Fruit fly (Drosophila melanogaster) whole organism, embryonic: ENCODE measurements around the gene CG13931.

ENCODE experiments used
- BEAF-32 ChIP-seq: fragments of 200-800 bp; sonication (Bioruptor generic); optimal IDR thresholded peaks from 3 replicates; lab custom pipeline; 2017; ENCODE audit warnings: missing biosample characterization, missing genetic modification characterization, mild to moderate bottlenecking, moderate library complexity, missing genetic modification reagents
- CG1024 ChIP-seq: fragments of 200-800 bp; sonication (Bioruptor generic); IDR thresholded peaks from 2 replicates; pipeline ENCODE4 v1.3.6; 2022; ENCODE audit warnings: missing biosample characterization, missing genetic modification characterization
- CG11504 ChIP-seq: fragments of 200-800 bp; sonication (Bioruptor generic); optimal IDR thresholded peaks from 3 replicates; lab custom pipeline; 2019; ENCODE audit warnings: missing biosample characterization, mild to moderate bottlenecking, missing genetic modification characterization, moderate library complexity
- CG12071 ChIP-seq: fragments of 200-800 bp; sonication (Bioruptor generic); optimal IDR thresholded peaks from 3 replicates; lab custom pipeline; 2018; ENCODE audit warnings: missing biosample characterization, mild to moderate bottlenecking, missing genetic modification characterization
- CG14441 ChIP-seq: fragments of 200-800 bp; sonication (Bioruptor generic); IDR thresholded peaks from 2 replicates; pipeline ENCODE4 v1.3.6; 2022; ENCODE audit warnings: missing biosample characterization, missing genetic modification characterization
- CG17186 ChIP-seq: fragments of 200-800 bp; sonication (Bioruptor generic); optimal IDR thresholded peaks from 3 replicates; lab custom pipeline; 2017; ENCODE audit warnings: missing biosample characterization, missing genetic modification reagents, missing genetic modification characterization
- CG17612 ChIP-seq: fragments of 200-800 bp; sonication (Bioruptor generic); IDR thresholded peaks from 2 replicates; pipeline ENCODE4 v1.3.6; 2022; ENCODE audit warnings: missing biosample characterization, missing genetic modification characterization
- CG30020 ChIP-seq: fragments of 200-800 bp; optimal IDR thresholded peaks from 2 replicates; lab custom pipeline; 2019; ENCODE audit warnings: missing biosample characterization, mild to moderate bottlenecking, missing genetic modification characterization, moderate library complexity
- CG32532 ChIP-seq: fragments of 200-800 bp; sonication (Bioruptor generic); IDR thresholded peaks from 2 replicates; pipeline ENCODE4 v1.3.6; 2022; ENCODE audit warnings: missing biosample characterization, missing genetic modification characterization
- CG4424 ChIP-seq: fragments of 200-800 bp; sonication (Bioruptor generic); optimal IDR thresholded peaks from 3 replicates; lab custom pipeline; 2016; ENCODE audit warnings: missing biosample characterization, missing genetic modification characterization
- CG4730 ChIP-seq: fragments of 200-800 bp; sonication (Bioruptor generic); IDR thresholded peaks from 2 replicates; pipeline ENCODE4 v1.3.6; 2022; ENCODE audit warnings: missing biosample characterization, missing genetic modification characterization
- CG6272 ChIP-seq: fragments of 200-800 bp; sonication (Bioruptor generic); IDR thresholded peaks from 2 replicates; pipeline ENCODE4 v1.3.6; 2022; ENCODE audit warnings: missing biosample characterization, missing genetic modification characterization
- CG7372 ChIP-seq: fragments of 200-800 bp; sonication (Bioruptor generic); IDR thresholded peaks from 2 replicates; pipeline ENCODE4 v1.3.6; 2022; ENCODE audit warnings: missing biosample characterization, missing genetic modification characterization
- CG7839 ChIP-seq: fragments of 200-800 bp; sonication (Bioruptor generic); optimal IDR thresholded peaks from 3 replicates; lab custom pipeline; 2018; ENCODE audit warnings: missing biosample characterization, mild to moderate bottlenecking, missing genetic modification characterization, moderate library complexity
- CG8388 ChIP-seq: fragments of 200-800 bp; sonication (Bioruptor generic); optimal IDR thresholded peaks from 2 replicates; lab custom pipeline; 2019; ENCODE audit warnings: missing biosample characterization, mild to moderate bottlenecking, missing genetic modification characterization, moderate library complexity
- CG9609 ChIP-seq: fragments of 200-800 bp; sonication (Bioruptor generic); optimal IDR thresholded peaks from 3 replicates; lab custom pipeline; 2016; ENCODE audit warnings: missing biosample characterization, missing genetic modification characterization
- CG9727 ChIP-seq: fragments of 200-800 bp; sonication (Bioruptor generic); optimal IDR thresholded peaks from 3 replicates; lab custom pipeline; 2017; ENCODE audit warnings: missing biosample characterization, mild to moderate bottlenecking, missing genetic modification characterization
- Dad ChIP-seq: fragments of 200-800 bp; sonication (Bioruptor generic); optimal IDR thresholded peaks from 3 replicates; lab custom pipeline; 2016; ENCODE audit warnings: missing biosample characterization, missing genetic modification characterization
- Doc3 ChIP-seq: fragments of 200-800 bp; sonication (Bioruptor generic); IDR thresholded peaks from 3 replicates; pipeline ENCODE4 v1.3.6; 2022; ENCODE audit warnings: missing biosample characterization, missing genetic modification characterization; ENCODE audit not compliant: partially characterized antibody
- Drgx ChIP-seq: fragments of 200-800 bp; sonication (Bioruptor generic); IDR thresholded peaks from 2 replicates; pipeline ENCODE4 v1.3.6; 2022; ENCODE audit warnings: missing biosample characterization, missing genetic modification characterization
- HLH3B ChIP-seq: fragments of 200-800 bp; sonication (Bioruptor generic); IDR thresholded peaks from 2 replicates; pipeline ENCODE4 v1.3.6; 2022; ENCODE audit warnings: missing biosample characterization, missing genetic modification characterization
- Hr39 ChIP-seq: fragments of >200 bp; optimal IDR thresholded peaks from 2 replicates; lab custom pipeline; 2017
- Med ChIP-seq: fragments of 200-800 bp; sonication (Bioruptor generic); peaks from one replicate; lab custom pipeline; 2016; ENCODE audit warnings: missing biosample characterization, missing genetic modification characterization, mild to moderate bottlenecking, inconsistent platforms, moderate library complexity
- Oli ChIP-seq: fragments of 200-800 bp; sonication (Bioruptor generic); optimal IDR thresholded peaks from 2 replicates; lab custom pipeline; 2018; ENCODE audit warnings: missing biosample characterization, mild to moderate bottlenecking, missing genetic modification characterization, moderate library complexity
- Ptx1 ChIP-seq: fragments of 200-800 bp; sonication (Bioruptor generic); IDR thresholded peaks from 2 replicates; pipeline ENCODE4 v1.3.6; 2022; ENCODE audit warnings: missing biosample characterization, missing genetic modification characterization
- Rfx ChIP-seq: fragments of 200-800 bp; sonication (Bioruptor generic); IDR thresholded peaks from 2 replicates; pipeline ENCODE4 v1.3.6; 2022; ENCODE audit warnings: missing biosample characterization, missing genetic modification characterization
- Sin3A ChIP-seq: fragments of >200 bp; optimal IDR thresholded peaks from 2 replicates; lab custom pipeline; 2018
- Stat92E ChIP-seq, 3 experiments: fragments of >200 bp in 2 of 3; fragments of 200-800 bp in 1 of 3; sonication (Bioruptor generic) in 1 of 3; optimal IDR thresholded peaks; 2 replicates each; lab custom pipeline; 2017 to 2019; ENCODE audit warnings: missing biosample characterization in 3 of 3, missing genetic modification characterization in 3 of 3, mild to moderate bottlenecking in 1 of 3, moderate library complexity in 1 of 3
- Usf ChIP-seq: fragments of 200-800 bp; sonication (Bioruptor generic); optimal IDR thresholded peaks from 2 replicates; lab custom pipeline; 2017; ENCODE audit warnings: missing genotype, missing biosample characterization, missing genetic modification characterization
- ase ChIP-seq: fragments of 200-800 bp; sonication (Bioruptor generic); IDR thresholded peaks from 3 replicates; pipeline ENCODE4 v1.3.6; 2022; ENCODE audit warnings: missing biosample characterization, missing genetic modification characterization
- br ChIP-seq: fragments of >200 bp; optimal IDR thresholded peaks from 2 replicates; lab custom pipeline; 2017
- caup ChIP-seq: fragments of 200-800 bp; sonication (Bioruptor generic); optimal IDR thresholded peaks from 3 replicates; lab custom pipeline; 2017; ENCODE audit warnings: missing biosample characterization, mild to moderate bottlenecking, missing genetic modification characterization, moderate library complexity; ENCODE audit not compliant: severe bottlenecking
- cg ChIP-seq: fragments of 200-800 bp; sonication (Bioruptor generic); optimal IDR thresholded peaks from 3 replicates; lab custom pipeline; 2019; ENCODE audit warnings: missing biosample characterization, mild to moderate bottlenecking, missing genetic modification characterization, moderate library complexity
- croc ChIP-seq: fragments of 200-800 bp; sonication (Bioruptor generic); conservative IDR thresholded peaks from 3 replicates; pipeline ENCODE4 v1.3.6; 2022; ENCODE audit warnings: missing biosample characterization, missing genetic modification characterization
- dmrt11E ChIP-seq: fragments of 200-800 bp; sonication (Bioruptor generic); optimal IDR thresholded peaks from 3 replicates; lab custom pipeline; 2018; ENCODE audit warnings: missing biosample characterization, mild to moderate bottlenecking, missing genetic modification characterization, moderate library complexity
- gsb ChIP-seq: fragments of 200-800 bp; sonication (Bioruptor generic); IDR thresholded peaks from 2 replicates; pipeline ENCODE4 v1.3.6; 2022; ENCODE audit warnings: missing biosample characterization, missing genetic modification characterization
- hkb ChIP-seq, 2 experiments: fragments of 200-800 bp in 1 of 2; fragments of >200 bp in 1 of 2; sonication (Bioruptor generic) in 1 of 2; IDR thresholded peaks in 1 of 2; optimal IDR thresholded peaks in 1 of 2; 2 replicates each; pipeline versions ENCODE4 v1.3.6 to Lab custom; 2017 to 2022; ENCODE audit warnings: missing biosample characterization in 1 of 2, missing genetic modification characterization in 1 of 2
- ind ChIP-seq: fragments of 200-800 bp; sonication (Bioruptor generic); optimal IDR thresholded peaks from 3 replicates; lab custom pipeline; 2016; ENCODE audit warnings: missing biosample characterization, missing genetic modification characterization
- jumu ChIP-seq: fragments of 200-800 bp; sonication (Bioruptor generic); optimal IDR thresholded peaks from 3 replicates; lab custom pipeline; 2016; ENCODE audit warnings: missing biosample characterization, missing genetic modification characterization
- lmd ChIP-seq: fragments of 200-800 bp; sonication (Bioruptor generic); IDR thresholded peaks from 2 replicates; pipeline ENCODE4 v1.3.6; 2022; ENCODE audit warnings: missing biosample characterization, missing genetic modification characterization
- nom ChIP-seq: fragments of 200-800 bp; sonication (Bioruptor generic); optimal IDR thresholded peaks from 2 replicates; lab custom pipeline; 2017; ENCODE audit warnings: missing biosample characterization, missing genetic modification characterization, mild to moderate bottlenecking, moderate library complexity, missing genetic modification reagents
- phol ChIP-seq: fragments of 200-800 bp; sonication (Bioruptor generic); optimal IDR thresholded peaks from 3 replicates; lab custom pipeline; 2018; ENCODE audit warnings: missing biosample characterization, mild to moderate bottlenecking, missing genetic modification characterization, moderate library complexity
- pum ChIP-seq: fragments of 200-800 bp; sonication (Bioruptor generic); optimal IDR thresholded peaks from 2 replicates; lab custom pipeline; 2016; ENCODE audit warnings: missing biosample characterization, missing genetic modification characterization
- schlank ChIP-seq: fragments of 200-800 bp; sonication (Bioruptor generic); optimal IDR thresholded peaks from 2 replicates; lab custom pipeline; 2018; ENCODE audit warnings: missing biosample characterization, mild to moderate bottlenecking, missing genetic modification characterization
- sens-2 ChIP-seq: fragments of 200-800 bp; sonication (Bioruptor generic); IDR thresholded peaks from 2 replicates; pipeline ENCODE4 v1.3.6; 2022; ENCODE audit warnings: missing biosample characterization, missing genetic modification characterization
- seq ChIP-seq: fragments of 200-800 bp; sonication (Bioruptor generic); IDR thresholded peaks from 2 replicates; pipeline ENCODE4 v1.3.6; 2022; ENCODE audit warnings: missing biosample characterization, missing genetic modification characterization
- sob ChIP-seq: fragments of 200-800 bp; sonication (Bioruptor generic); IDR thresholded peaks from 2 replicates; pipeline ENCODE4 v1.3.6; 2022; ENCODE audit warnings: missing biosample characterization, missing genetic modification characterization
- sug ChIP-seq: fragments of 200-800 bp; optimal IDR thresholded peaks from 2 replicates; lab custom pipeline; 2019; ENCODE audit warnings: missing biosample characterization, mild to moderate bottlenecking, missing genetic modification characterization, moderate library complexity
- tap ChIP-seq: fragments of 200-800 bp; optimal IDR thresholded peaks from 3 replicates; lab custom pipeline; 2019; ENCODE audit warnings: missing biosample characterization, mild to moderate bottlenecking, missing genetic modification characterization, moderate library complexity
- wor ChIP-seq: fragments of 200-800 bp; sonication (Bioruptor generic); IDR thresholded peaks from 2 replicates; pipeline ENCODE4 v1.3.6; 2022; ENCODE audit warnings: missing biosample characterization, missing genetic modification characterization
- zfh1 ChIP-seq: fragments of 200-800 bp; sonication (Bioruptor generic); IDR thresholded peaks from 3 replicates; pipeline ENCODE4 v1.3.6; 2022; ENCODE audit warnings: missing biosample characterization, missing genetic modification characterization

Gene CG13931

DNA sequence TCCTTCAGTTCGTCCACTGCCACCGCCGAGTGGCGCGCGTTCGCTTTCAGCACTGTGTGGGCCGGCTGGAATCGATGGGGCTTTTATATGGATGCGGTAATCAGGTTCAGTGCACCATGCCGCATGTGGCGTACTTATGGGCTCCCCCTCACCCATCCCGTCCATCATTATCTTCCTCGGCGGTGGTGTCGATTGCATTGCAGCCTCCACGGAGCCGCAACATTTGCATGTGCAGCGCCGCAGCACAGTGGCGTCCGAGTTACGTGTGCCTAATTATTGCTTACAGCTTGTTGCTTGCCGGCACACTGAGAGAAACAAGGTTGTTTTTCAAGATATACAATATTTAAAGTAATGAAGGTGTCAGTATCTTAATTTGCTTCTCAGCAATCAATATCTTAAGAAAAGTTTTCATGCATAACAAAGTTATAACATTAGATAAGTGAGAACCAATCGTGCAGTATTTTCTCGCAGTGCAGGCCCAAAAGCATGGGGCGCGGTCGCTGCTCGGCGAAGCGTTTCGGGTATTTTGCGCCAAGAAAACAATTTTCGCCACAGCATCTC lies at the start of gene CG13931 (continued):
- peak; percentile 46 for TF ChIP-seq CG7839 (tag; lab: Kevin White, UChicago)
- TF ChIP-seq Drgx (GFP tag; lab: Robert Waterston, UW) = peak; percentile 77
- TF ChIP-seq CG9727 (GFP tag; lab: Kevin White, UChicago) = peak; percentile 23
- no peak for TF ChIP-seq Sin3A (lab: Kevin White, UChicago)
- peak; percentile 25; the same call in 1 of the 2 replicates for TF ChIP-seq sens-2 (GFP tag; lab: Robert Waterston, UW)
- no peak for TF ChIP-seq tap (tag; lab: Kevin White, UChicago)
- TF ChIP-seq HLH3B = peak; percentile 23; the same call in 1 of the 2 replicates
- peak; percentile 53; the same call in 1 of the 3 replicates for TF ChIP-seq zfh1 (GFP tag; lab: Robert Waterston, UW)
- no peak for TF ChIP-seq caup (GFP tag; lab: Kevin White, UChicago)
- no peak for TF ChIP-seq CG9609 (GFP tag; lab: Kevin White, UChicago)
- no peak for TF ChIP-seq schlank
- no peak for TF ChIP-seq sug (tag; lab: Kevin White, UChicago)
- peak; percentile 12 for TF ChIP-seq ind (GFP tag; lab: Kevin White, UChicago)
- no peak for TF ChIP-seq CG30020 (tag; lab: Kevin White, UChicago)
- TF ChIP-seq pum (GFP tag; lab: Kevin White, UChicago) = peak; percentile 35
- peak; percentile 33 for TF ChIP-seq lmd (GFP tag; lab: Robert Waterston, UW)
- no peak for TF ChIP-seq wor
- no peak for TF ChIP-seq CG17612 (GFP tag; lab: Robert Waterston, UW)
- no peak for TF ChIP-seq Dad
- no peak for TF ChIP-seq Rfx
- peak; percentile 77 for TF ChIP-seq Med (GFP tag; lab: Kevin White, UChicago)
- TF ChIP-seq ase (GFP tag; lab: Robert Waterston, UW) = 0 out of 3 replicates have a peak, but pooled peaks have one; percentile 22
- 0 out of 3 replicates have a peak, but pooled peaks have one; percentile 19 for TF ChIP-seq croc (GFP tag; lab: Robert Waterston, UW)
- 0 out of 2 replicates have a peak, but pooled peaks have one; percentile 31 for TF ChIP-seq CG14441 (GFP tag; lab: Robert Waterston, UW)
- TF ChIP-seq jumu (GFP tag; lab: Kevin White, UChicago) = no peak
- no peak for TF ChIP-seq seq (GFP tag; lab: Robert Waterston, UW)
- TF ChIP-seq CG11504 (tag; lab: Kevin White, UChicago) = peak; percentile 48
- TF ChIP-seq CG6272 (GFP tag; lab: Robert Waterston, UW) = no peak
- peak; percentile 16; the same call in 1 of the 2 replicates for TF ChIP-seq CG7372
- peak; percentile 41; the same call in 1 of the 2 replicates for TF ChIP-seq Ptx1 (GFP tag; lab: Robert Waterston, UW)
- TF ChIP-seq Usf = no peak
- no peak for TF ChIP-seq nom
- peak; percentile 56 for TF ChIP-seq dmrt11E
- no peak for TF ChIP-seq CG4730 (GFP tag; lab: Robert Waterston, UW)
- peak; percentile 32 for TF ChIP-seq phol (tag; lab: Kevin White, UChicago)
- TF ChIP-seq CG17186 (GFP tag; lab: Kevin White, UChicago) = no peak
- TF ChIP-seq CG12071 = no peak
- TF ChIP-seq CG1024 (GFP tag; lab: Robert Waterston, UW) = no peak
- TF ChIP-seq hkb (optimal IDR thresholded peaks at IDR 0.05; lab: Kevin White, UChicago) = no peak
- TF ChIP-seq hkb (GFP tag; IDR thresholded peaks at IDR 0.05; lab: Robert Waterston, UW) = peak; percentile 43; the same call in 1 of the 2 replicates
- TF ChIP-seq sob (GFP tag; lab: Robert Waterston, UW) = peak; percentile 22; the same call in 1 of the 2 replicates
- no peak for TF ChIP-seq CG4424 (GFP tag; lab: Kevin White, UChicago)
- no peak for TF ChIP-seq br (lab: Kevin White, UChicago)
- no peak for TF ChIP-seq cg (GFP tag; lab: Kevin White, UChicago)
- TF ChIP-seq CG8388 = peak; percentile 29
- TF ChIP-seq Doc3 (GFP tag; lab: Robert Waterston, UW) = no peak
- TF ChIP-seq Stat92E (GFP tag; optimal IDR thresholded peaks at IDR 0.05; lab: Kevin White, UChicago) = no peak
- 0 out of 2 replicates have a peak, but pooled peaks have one; percentile 18 for TF ChIP-seq CG32532 (GFP tag; lab: Robert Waterston, UW)
- TF ChIP-seq BEAF-32 (GFP tag; lab: Kevin White, UChicago) = no peak
- TF ChIP-seq Hr39 = no peak
- no peak for TF ChIP-seq gsb (GFP tag; lab: Robert Waterston, UW)
- peak; percentile 43 for TF ChIP-seq Oli (tag; lab: Kevin White, UChicago)
